Worm (Caenorhabditis elegans) whole organism, young adult: ENCODE results near the gene T08D10.4.

Source experiments
- F57C9.4 ChIP-seq: sonication (generic microtip); optimal IDR thresholded peaks from 2 replicates; lab custom pipeline; 2017; ENCODE audit warnings: mild to moderate bottlenecking, missing genetic modification characterization, missing compliant biosample characterization
- ccch-3 ChIP-seq: fragments of 200-800 bp; sonication (Bioruptor generic); optimal IDR thresholded peaks from 2 replicates; lab custom pipeline; 2018; ENCODE audit warnings: mild to moderate bottlenecking, missing genetic modification characterization, missing compliant biosample characterization
- cebp-2 ChIP-seq: fragments of 200-800 bp; sonication (Bioruptor generic); IDR thresholded peaks from 2 replicates; pipeline ENCODE4 v1.3.6; 2022; ENCODE audit warnings: missing genetic modification characterization, missing compliant biosample characterization
- ceh-100 ChIP-seq: fragments of 200-800 bp; sonication (Bioruptor generic); IDR thresholded peaks from 2 replicates; pipeline ENCODE4 v1.3.6; 2022; ENCODE audit warnings: missing genetic modification reagents, missing genetic modification characterization, missing compliant biosample characterization
- hlh-12 ChIP-seq: sonication (generic microtip); optimal IDR thresholded peaks from 2 replicates; lab custom pipeline; 2016; ENCODE audit warnings: missing genetic modification characterization, missing compliant biosample characterization
- let-526 ChIP-seq: fragments of 200-800 bp; sonication (Bioruptor generic); IDR thresholded peaks from 2 replicates; pipeline ENCODE4 v1.3.6; 2022; ENCODE audit warnings: missing genetic modification reagents, missing genetic modification characterization, missing compliant biosample characterization
- lin-35 ChIP-seq, 3 experiments: fragments of 150-350 bp in 2 of 3; sonication (generic microtip) in 1 of 3; optimal IDR thresholded peaks; 2 replicates each; lab custom pipeline; 2014 to 2018; ENCODE audit warnings: missing biosample characterization in 3 of 3, missing genetic modification characterization in 3 of 3, missing genetic modification reagents in 3 of 3
- madf-10 ChIP-seq: sonication (generic microtip); optimal IDR thresholded peaks from 2 replicates; lab custom pipeline; 2016; ENCODE audit warnings: mild to moderate bottlenecking, missing genetic modification characterization, missing compliant biosample characterization
- nfya-1 ChIP-seq: sonication (generic microtip); optimal IDR thresholded peaks from 2 replicates; lab custom pipeline; 2017; ENCODE audit warnings: antibody characterized with exemption, missing compliant biosample characterization, missing genetic modification characterization, borderline replicate concordance; ENCODE audit not compliant: insufficient read depth
- pha-4 ChIP-seq: fragments of 150-350 bp; sonication (generic microtip); optimal IDR thresholded peaks from 2 replicates; lab custom pipeline; 2014; ENCODE audit warnings: missing biosample characterization, missing genetic modification reagents, missing genetic modification characterization

DNA sequence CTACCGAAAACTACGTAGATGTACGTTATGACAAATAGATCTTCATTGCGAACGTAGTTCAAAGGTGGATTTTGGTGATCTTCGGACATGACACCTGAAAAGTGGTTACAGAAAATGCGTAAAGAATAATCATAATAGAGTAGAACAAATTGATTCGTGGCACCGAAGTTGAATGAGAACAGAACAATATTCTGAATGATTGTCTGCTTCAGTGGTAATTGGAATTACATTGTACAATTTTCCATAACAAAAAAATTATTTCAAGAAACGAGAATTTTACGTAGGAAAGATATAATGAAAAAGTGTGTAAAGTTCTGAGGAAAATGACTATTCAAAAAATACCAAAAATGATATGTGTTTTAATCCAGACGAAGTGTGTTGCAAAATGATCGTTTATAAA is 50.5 kb downstream of the T08D10.4 start, which contains the start of gene Y62H9A.10:
- no peak for TF ChIP-seq F57C9.4 (tag; lab: Kevin White, UChicago)
- TF ChIP-seq let-526 (GFP tag; lab: Robert Waterston, UW): no peak
- TF ChIP-seq cebp-2 (GFP tag; lab: Robert Waterston, UW): no peak
- no peak for TF ChIP-seq lin-35 (GFP tag; optimal IDR thresholded peaks at IDR 0.05; lab: Kevin White, UChicago)
- no peak for TF ChIP-seq pha-4
- TF ChIP-seq ceh-100 (GFP tag; lab: Robert Waterston, UW): no peak
- no peak for TF ChIP-seq hlh-12
- TF ChIP-seq ccch-3: no peak
- TF ChIP-seq madf-10 (tag; lab: Kevin White, UChicago): no peak
- TF ChIP-seq nfya-1: no peak
